Worm (Caenorhabditis elegans) whole organism, L1 larva: Measurements from ENCODE around the gene Y58A7A.5.

ENCODE experiments used
- aha-1 ChIP-seq: fragments of 150-350 bp; optimal IDR thresholded peaks from 2 replicates; lab custom pipeline; 2014; ENCODE audit warnings: missing biosample characterization, missing genetic modification characterization
- grh-1 ChIP-seq: fragments of 200-800 bp; sonication (Bioruptor generic); IDR thresholded peaks from 2 replicates; pipeline ENCODE4 v1.3.6; 2022; ENCODE audit warnings: missing genetic modification reagents, missing genetic modification characterization, missing compliant biosample characterization
- jun-1 ChIP-seq: fragments of 150-350 bp; optimal IDR thresholded peaks from 2 replicates; lab custom pipeline; 2014; ENCODE audit warnings: missing biosample characterization, missing genetic modification reagents, missing genetic modification characterization
- lin-15B ChIP-seq: fragments of 150-350 bp; sonication (generic microtip); optimal IDR thresholded peaks from 3 replicates; lab custom pipeline; 2014; ENCODE audit warnings: missing biosample characterization, missing genetic modification characterization
- lir-3 ChIP-seq: sonication (generic microtip); optimal IDR thresholded peaks from 2 replicates; lab custom pipeline; 2016; ENCODE audit warnings: mild to moderate bottlenecking, missing genetic modification characterization, moderate library complexity, missing compliant biosample characterization; ENCODE audit not compliant: poor library complexity
- nhr-20 ChIP-seq: sonication (generic microtip); optimal IDR thresholded peaks from 2 replicates; lab custom pipeline; 2016; ENCODE audit warnings: mild to moderate bottlenecking, missing genetic modification characterization, missing compliant biosample characterization
- nhr-76 ChIP-seq: sonication (generic microtip); optimal IDR thresholded peaks from 2 replicates; lab custom pipeline; 2017; ENCODE audit warnings: missing biosample characterization, missing genetic modification characterization
- skn-1 ChIP-seq: fragments of 150-350 bp; optimal IDR thresholded peaks from 2 replicates; lab custom pipeline; 2014; ENCODE audit warnings: missing biosample characterization, missing genetic modification characterization
- sptf-1 ChIP-seq: fragments of 150-350 bp; optimal IDR thresholded peaks from 2 replicates; lab custom pipeline; 2014; ENCODE audit warnings: missing biosample characterization, missing genetic modification characterization
- unc-62 ChIP-seq: fragments of 150-350 bp; optimal IDR thresholded peaks from 2 replicates; lab custom pipeline; 2014; ENCODE audit warnings: missing biosample characterization, missing genetic modification reagents, missing genetic modification characterization
- zag-1 ChIP-seq: fragments of 150-350 bp; optimal IDR thresholded peaks from 2 replicates; lab custom pipeline; 2014; ENCODE audit warnings: missing biosample characterization, missing genetic modification characterization

ce11 chrV:5052233-5052632, 34.5 kb downstream of the Y58A7A.5 start, which contains the start of gene K11D12.12:
- TF ChIP-seq sptf-1 (tag; lab: Kevin White, UChicago) (no peak), lir-3 (tag; lab: Kevin White, UChicago) (no peak), skn-1 (tag; lab: Kevin White, UChicago) (no peak), jun-1 (tag; lab: Kevin White, UChicago) (no peak), nhr-20 (tag; lab: Kevin White, UChicago) (no peak), unc-62 (GFP tag; lab: Kevin White, UChicago) (no peak), grh-1 (GFP tag; lab: Robert Waterston, UW) (no peak), zag-1 (tag; lab: Kevin White, UChicago) (no peak), aha-1 (tag; lab: Kevin White, UChicago) (no peak), nhr-76 (tag; lab: Kevin White, UChicago) (no peak), lin-15B (tag; lab: Kevin White, UChicago) (no peak)
